Fruit fly (Drosophila melanogaster): ENCODE measurements around the gene CG18666.

Gene CG18666

dm6 chr2L:11061155-11061554 is 26.6 kb downstream of the CG18666 start (continued):
- TF ChIP-seq ap (GFP tag; IDR thresholded peaks at IDR 0.05) (no peak), croc (GFP tag; conservative IDR thresholded peaks at IDR 0.05) (no peak), cas (GFP tag; IDR thresholded peaks at IDR 0.05) (no peak), pros (GFP tag; optimal IDR thresholded peaks at IDR 0.05) (no peak), oc (tag; optimal IDR thresholded peaks at IDR 0.05) (no peak), so (GFP tag; IDR thresholded peaks at IDR 0.05) (peak; percentile 56; the same call in 1 of the 3 replicates), CG2129 (GFP tag; IDR thresholded peaks at IDR 0.05; ENCODE audit: partially characterized antibody) (no peak), lab (GFP tag; optimal IDR thresholded peaks at IDR 0.05) (peak; percentile 10), HLHmδ (GFP tag; optimal IDR thresholded peaks at IDR 0.05) (no peak), H15 (GFP tag; IDR thresholded peaks at IDR 0.05) (no peak), CG6683 (GFP tag; optimal IDR thresholded peaks at IDR 0.05) (no peak), ci (GFP tag; IDR thresholded peaks at IDR 0.05) (0 out of 3 replicates have a peak, but pooled peaks have one; percentile 16), Hey (tag; optimal IDR thresholded peaks at IDR 0.05) (no peak), CG8290 (GFP tag; optimal IDR thresholded peaks at IDR 0.05) (no peak), CG8290 (tag; optimal IDR thresholded peaks at IDR 0.05) (peak in 1 of 2 experiments; percentile 8), grn (GFP tag; optimal IDR thresholded peaks at IDR 0.05) (no peak), HLH4C (GFP tag; IDR thresholded peaks at IDR 0.05; ENCODE audit: partially characterized antibody) (no peak), D (optimal IDR thresholded peaks at IDR 0.05) (no peak), D (GFP tag; optimal IDR thresholded peaks at IDR 0.05) (no peak), CG9215 (GFP tag; IDR thresholded peaks at IDR 0.05) (no peak), sim (GFP tag; IDR thresholded peaks at IDR 0.05) (no peak), hbn (GFP tag; IDR thresholded peaks at IDR 0.05; ENCODE audit: partially characterized antibody) (no peak), Med (GFP tag) (peak; percentile 64), ftz-f1 (GFP tag; optimal IDR thresholded peaks at IDR 0.05) (peak; percentile 28), CG10274 (GFP tag; optimal IDR thresholded peaks at IDR 0.05) (no peak), CG12236 (GFP tag; optimal IDR thresholded peaks at IDR 0.05) (no peak), mam (GFP tag; optimal IDR thresholded peaks at IDR 0.05) (no peak), tgo (GFP tag; IDR thresholded peaks at IDR 0.05) (no peak), slbo (GFP tag; IDR thresholded peaks at IDR 0.05) (no peak), sd (tag; optimal IDR thresholded peaks at IDR 0.05) (peak; percentile 32), grau (tag; optimal IDR thresholded peaks at IDR 0.05) (no peak), CG17385 (GFP tag; optimal IDR thresholded peaks at IDR 0.05) (no peak), gro (GFP tag; optimal IDR thresholded peaks at IDR 0.05) (no peak), gfzf (GFP tag; optimal IDR thresholded peaks at IDR 0.05) (no peak), CG17829 (tag; optimal IDR thresholded peaks at IDR 0.05) (no peak), gsb (GFP tag; IDR thresholded peaks at IDR 0.05) (no peak), gsb-n (tag; optimal IDR thresholded peaks at IDR 0.05) (no peak), Asciz (GFP tag; optimal IDR thresholded peaks at IDR 0.05) (no peak), Hr3 (GFP tag; optimal IDR thresholded peaks at IDR 0.05) (no peak), CG6765 (GFP tag; optimal IDR thresholded peaks at IDR 0.05) (no peak), Chrac-16 (GFP tag; optimal IDR thresholded peaks at IDR 0.05) (no peak), caup (GFP tag; optimal IDR thresholded peaks at IDR 0.05; ENCODE audit: severe bottlenecking) (no peak), MESR4 (GFP tag; optimal IDR thresholded peaks at IDR 0.05) (no peak), CG13287 (GFP tag; IDR thresholded peaks at IDR 0.05; ENCODE audit: partially characterized antibody) (no peak), CG32767 (GFP tag; IDR thresholded peaks at IDR 0.05) (no peak), kah (GFP tag; optimal IDR thresholded peaks at IDR 0.05) (no peak), salm (tag; optimal IDR thresholded peaks at IDR 0.05) (no peak), MBD-R2 (GFP tag; IDR thresholded peaks at IDR 0.05) (no peak), CG10543 (GFP tag; optimal IDR thresholded peaks at IDR 0.05) (peak; percentile 9), Max (GFP tag; optimal IDR thresholded peaks at IDR 0.05) (no peak), pan (optimal IDR thresholded peaks at IDR 0.05) (no peak), pan (GFP tag; optimal IDR thresholded peaks at IDR 0.05 in 1 of 2, IDR thresholded peaks at IDR 0.05 in 1 of 2) (no peak)

All from whole organism, embryonic.